Fruit fly (Drosophila melanogaster) Kc167 (cell line): Measurements from ENCODE around the gene CG31638.

Experiments
- Myc ChIP-seq: fragments of >200 bp; optimal IDR thresholded peaks from 2 replicates; lab custom pipeline; 2017; ENCODE audit warnings: missing external identifiers
- Sin3A ChIP-seq: fragments of >200 bp; optimal IDR thresholded peaks from 2 replicates; lab custom pipeline; 2018; ENCODE audit warnings: missing external identifiers
- h ChIP-seq: fragments of >200 bp; optimal IDR thresholded peaks from 3 replicates; lab custom pipeline; 2018; ENCODE audit warnings: missing external identifiers
- insv ChIP-seq: fragments of >200 bp; optimal IDR thresholded peaks from 3 replicates; lab custom pipeline; 2018; ENCODE audit warnings: missing external identifiers
- psq ChIP-seq: fragments of >200 bp; optimal IDR thresholded peaks from 2 replicates; lab custom pipeline; 2017; ENCODE audit warnings: missing external identifiers
- ttk ChIP-seq: sonication (Bioruptor generic); optimal IDR thresholded peaks from 2 replicates; lab custom pipeline; 2017; ENCODE audit warnings: missing external identifiers

The CG31638 gene

DNA sequence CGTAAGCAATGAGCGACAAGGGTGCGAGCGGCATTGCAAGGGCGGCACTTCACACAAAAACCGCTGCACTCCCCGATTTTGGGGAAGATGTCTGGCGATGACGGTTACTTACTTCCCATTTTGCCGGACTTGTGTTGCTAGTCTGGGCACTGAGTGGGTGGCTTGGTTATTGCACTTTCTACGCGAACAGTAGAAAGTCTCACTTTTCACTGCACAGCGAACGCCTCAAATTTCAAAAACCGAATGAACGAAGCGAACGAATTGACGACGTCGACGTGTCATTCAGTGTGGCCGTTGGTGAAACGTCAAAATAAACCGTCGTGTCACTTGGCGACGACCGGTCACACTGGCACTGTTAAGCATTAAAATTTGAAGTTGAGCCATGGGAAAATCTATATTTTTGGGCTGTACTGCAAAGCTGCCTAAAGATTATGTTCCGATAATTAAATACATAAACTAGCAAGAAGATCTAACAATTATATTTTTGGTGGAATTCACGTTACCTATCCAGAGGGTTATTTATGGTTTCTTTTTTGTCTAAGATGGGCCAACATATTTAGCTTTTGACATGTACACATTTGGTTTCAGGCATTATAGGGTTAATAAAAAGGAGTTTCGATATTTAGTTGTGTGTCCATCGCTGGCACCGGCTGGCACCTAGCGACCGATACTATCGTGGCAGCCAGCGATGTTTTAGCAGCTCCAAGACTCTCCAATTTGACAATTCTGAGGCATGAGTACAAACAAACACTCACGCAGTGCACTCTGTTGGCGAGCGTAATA, 10.5 kb upstream of the CG31638 start, which contains the start of the genes Sec61alpha and Daxx:
Sec61alpha (minus strand) TSS at position 364 of the 783 bp plus-strand sequence.
Daxx (plus strand) TSS at position 718 of the 783 bp plus-strand sequence.
- TF ChIP-seq insv (no peak), h (lab: Kevin White, UChicago) (no peak), Sin3A (lab: Kevin White, UChicago) (no peak), Myc (lab: Kevin White, UChicago) (no peak), psq (lab: Kevin White, UChicago) (no peak), ttk (lab: Kevin White, UChicago) (no peak)

- TF ChIP-seq insv (no peak), psq (lab: Kevin White, UChicago) (no peak), Sin3A (lab: Kevin White, UChicago) (no peak), Myc (lab: Kevin White, UChicago) (no peak), h (lab: Kevin White, UChicago) (no peak), ttk (lab: Kevin White, UChicago) (no peak)
Measured at dm6 chr2L:6481310-6481738, 9.5 kb upstream of the CG31638 start.

DNA sequence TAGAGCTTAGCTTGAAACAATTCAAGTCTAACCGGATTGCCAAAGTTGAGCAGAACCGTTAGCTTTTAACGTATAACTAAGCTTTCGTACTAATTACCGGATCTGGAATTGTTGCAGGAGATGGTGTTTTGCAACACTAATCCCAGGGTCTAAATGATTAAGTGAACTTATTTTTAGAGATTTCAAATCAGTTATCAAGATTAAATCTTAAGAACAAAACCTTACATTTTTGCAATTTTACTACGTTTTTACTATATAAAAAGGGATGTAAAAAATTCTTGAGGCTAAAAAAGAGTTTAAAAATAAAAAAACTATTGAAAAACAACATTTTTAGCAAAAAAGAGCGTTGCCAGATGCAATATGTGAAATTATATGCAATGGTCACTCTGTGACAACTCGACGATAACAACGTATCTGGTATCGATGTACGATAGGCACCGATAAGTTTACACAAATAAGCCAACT, 2.2 kb upstream of the CG31638 start, which contains the start of the genes KFase and epsilonCOP:
KFase (minus strand) TSS at position 81 of the 465 bp plus-strand sequence.
epsilonCOP (plus strand) TSS at position 415 of the 465 bp plus-strand sequence.
- TF ChIP-seq ttk (lab: Kevin White, UChicago) = no peak
- no peak for TF ChIP-seq insv
- TF ChIP-seq Myc (lab: Kevin White, UChicago) = no peak

- TF ChIP-seq Myc (lab: Kevin White, UChicago) (no peak), h (lab: Kevin White, UChicago) (no peak), ttk (lab: Kevin White, UChicago) (no peak), insv (no peak), Sin3A (lab: Kevin White, UChicago) (no peak), psq (lab: Kevin White, UChicago) (no peak)
Measured at dm6 chr2L:6494405-6494816, 3.5 kb downstream of the CG31638 start, which contains the start of gene CG9547. Gene CG9547, minus strand, starts transcription at chr2L:6494532.

DNA sequence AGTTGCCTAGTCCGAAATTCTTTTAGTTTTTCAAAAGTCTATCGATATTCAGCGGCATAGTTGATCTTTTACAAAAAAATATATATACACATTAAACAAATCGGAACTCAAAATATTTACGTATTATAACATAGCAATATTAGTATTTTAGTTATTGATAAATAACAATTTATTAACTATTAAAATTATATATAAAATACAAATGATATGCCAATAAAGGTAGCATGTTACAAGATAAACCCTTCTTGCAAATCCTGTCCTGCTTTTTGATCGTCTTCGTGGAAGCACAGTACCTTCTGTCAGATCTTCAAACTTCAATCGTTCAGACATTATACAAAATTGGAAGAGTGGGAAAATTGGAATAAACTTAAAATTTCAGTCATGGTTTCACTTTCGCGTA, 5.9 kb downstream of the CG31638 start, which contains the start of gene CG9550:
CG9550 (plus strand) TSS at position 301 of the 400 bp plus-strand sequence.
- TF ChIP-seq h (lab: Kevin White, UChicago) (no peak), ttk (lab: Kevin White, UChicago) (no peak), insv (no peak), Sin3A (lab: Kevin White, UChicago) (no peak), psq (lab: Kevin White, UChicago) (no peak), Myc (lab: Kevin White, UChicago) (no peak)

dm6 chr2L:6498448-6498847, 7.6 kb downstream of the CG31638 start, which contains the start of gene CG31637:
Gene CG31637, plus strand, starts transcription at chr2L:6498647.
- TF ChIP-seq ttk (lab: Kevin White, UChicago) (no peak), Sin3A (lab: Kevin White, UChicago) (no peak), psq (lab: Kevin White, UChicago) (no peak), Myc (lab: Kevin White, UChicago) (no peak), h (lab: Kevin White, UChicago) (no peak), insv (no peak)

DNA sequence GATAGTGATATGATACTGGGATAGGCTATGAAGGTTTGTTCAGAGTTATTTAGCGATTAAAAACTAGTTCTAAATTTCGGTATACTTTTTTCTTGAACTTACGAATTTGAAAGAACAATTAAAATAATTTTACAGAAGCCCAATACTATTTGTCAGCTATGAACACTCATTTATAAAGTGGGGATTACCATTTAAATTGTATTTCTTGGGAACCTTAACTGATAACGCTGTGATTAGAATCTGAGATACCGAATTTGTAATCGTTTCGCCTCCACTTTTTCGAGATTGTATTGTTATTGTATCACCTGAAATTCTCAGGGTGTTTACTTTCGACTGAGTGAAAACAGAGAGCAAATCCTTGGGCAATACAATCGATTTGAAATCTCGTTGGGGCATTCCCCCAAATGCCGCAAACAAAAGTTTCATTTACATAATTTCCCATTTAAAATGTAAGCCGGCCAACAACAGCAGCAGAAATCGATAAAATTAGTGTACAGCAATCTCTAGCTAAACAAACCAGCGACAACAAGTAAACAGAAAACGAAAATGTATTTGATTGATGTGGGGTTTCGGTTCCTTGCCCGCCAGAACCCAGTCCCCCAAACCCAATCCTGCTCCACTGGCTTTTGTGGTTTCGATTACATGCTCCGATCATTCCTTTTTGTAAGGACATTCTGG, 9.9 kb downstream of the CG31638 start:
- no peak for TF ChIP-seq h (lab: Kevin White, UChicago)
- no peak for TF ChIP-seq ttk (lab: Kevin White, UChicago)
- TF ChIP-seq psq (lab: Kevin White, UChicago) = no peak

DNA sequence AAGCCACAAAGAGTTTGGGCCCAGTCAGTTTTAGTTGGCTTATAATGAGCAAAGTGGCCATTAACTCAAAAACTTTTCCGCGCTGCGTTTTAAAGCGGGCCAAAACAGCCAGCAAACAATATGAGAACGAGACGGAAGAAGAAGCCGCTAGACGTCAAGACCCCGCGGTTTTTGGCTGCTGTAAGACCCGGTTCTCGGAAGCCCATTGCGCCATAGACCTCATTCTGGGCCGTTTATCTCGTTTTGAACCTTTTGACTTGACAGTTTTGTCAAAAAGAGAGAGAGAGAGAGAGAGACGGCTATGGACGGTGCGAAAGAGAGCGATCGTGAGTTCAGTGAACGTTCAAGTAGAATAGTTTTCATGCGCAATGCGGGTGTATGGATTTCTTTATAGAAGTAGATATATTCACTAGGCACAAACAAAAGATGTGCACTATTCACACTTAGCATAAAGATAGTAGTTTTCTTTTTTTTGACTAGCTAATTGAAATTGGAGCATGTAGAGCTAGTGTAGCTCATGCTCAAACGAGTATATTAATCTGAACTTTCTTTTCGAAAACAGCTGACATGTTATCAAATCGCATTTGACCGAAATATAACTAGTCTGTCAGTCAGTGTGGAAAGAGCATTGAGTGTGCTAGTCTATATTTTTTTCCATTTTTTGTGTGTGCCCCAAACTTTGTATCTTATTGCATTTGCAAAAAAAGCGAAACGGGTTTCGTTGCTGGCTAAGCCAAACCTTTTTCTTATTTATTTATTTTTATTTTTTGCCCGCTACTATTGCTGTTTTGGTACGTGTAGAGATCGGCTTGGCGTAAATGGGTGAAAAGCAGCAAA, 12.2 kb downstream of the CG31638 start:
- TF ChIP-seq psq (lab: Kevin White, UChicago) = no peak
- no peak for TF ChIP-seq Sin3A (lab: Kevin White, UChicago)
- TF ChIP-seq Myc (lab: Kevin White, UChicago) = no peak
- TF ChIP-seq insv = no peak
- TF ChIP-seq ttk (lab: Kevin White, UChicago) = no peak
- no peak for TF ChIP-seq h (lab: Kevin White, UChicago)

- TF ChIP-seq ttk (lab: Kevin White, UChicago) = no peak
- TF ChIP-seq insv = no peak
- TF ChIP-seq Myc (lab: Kevin White, UChicago) = no peak
- no peak for TF ChIP-seq h (lab: Kevin White, UChicago)
- no peak for TF ChIP-seq Sin3A (lab: Kevin White, UChicago)
- TF ChIP-seq psq (lab: Kevin White, UChicago) = no peak
Measured at dm6 chr2L:6503724-6504037, 12.8 kb downstream of the CG31638 start.

dm6 chr2L:6508666-6509065, 17.8 kb downstream of the CG31638 start:
- TF ChIP-seq insv (no peak), h (lab: Kevin White, UChicago) (no peak), ttk (lab: Kevin White, UChicago) (no peak), psq (lab: Kevin White, UChicago) (no peak), Myc (lab: Kevin White, UChicago) (no peak), Sin3A (lab: Kevin White, UChicago) (no peak)

dm6 chr2L:6513948-6514347, 23.1 kb downstream of the CG31638 start:
- no peak for TF ChIP-seq psq (lab: Kevin White, UChicago)
- TF ChIP-seq ttk (lab: Kevin White, UChicago) = no peak
- no peak for TF ChIP-seq h (lab: Kevin White, UChicago)
- TF ChIP-seq Myc (lab: Kevin White, UChicago) = no peak
- TF ChIP-seq Sin3A (lab: Kevin White, UChicago) = no peak
